Worm (Caenorhabditis elegans): ENCODE measurements around the gene ZK470.6.

ZK470.6 gene

ce11 chrX:4154784-4155183, 22.5 kb downstream of the ZK470.6 start:
- TF ChIP-seq ceh-19 (GFP tag; optimal IDR thresholded peaks at IDR 0.05) (no peak), ceh-22 (tag; optimal IDR thresholded peaks at IDR 0.05) (no peak), ceh-9 (tag; optimal IDR thresholded peaks at IDR 0.05) (no peak)

ce11 chrX:4153343-4153742, 24.0 kb downstream of the ZK470.6 start, which contains the start of gene nck-1:
nck-1 (minus strand) TSS chrX:4153443.
- no peak for TF ChIP-seq unc-3 (GFP tag; conservative IDR thresholded peaks at IDR 0.05)
- no peak for TF ChIP-seq unc-3 (tag; optimal IDR thresholded peaks at IDR 0.05)

DNA sequence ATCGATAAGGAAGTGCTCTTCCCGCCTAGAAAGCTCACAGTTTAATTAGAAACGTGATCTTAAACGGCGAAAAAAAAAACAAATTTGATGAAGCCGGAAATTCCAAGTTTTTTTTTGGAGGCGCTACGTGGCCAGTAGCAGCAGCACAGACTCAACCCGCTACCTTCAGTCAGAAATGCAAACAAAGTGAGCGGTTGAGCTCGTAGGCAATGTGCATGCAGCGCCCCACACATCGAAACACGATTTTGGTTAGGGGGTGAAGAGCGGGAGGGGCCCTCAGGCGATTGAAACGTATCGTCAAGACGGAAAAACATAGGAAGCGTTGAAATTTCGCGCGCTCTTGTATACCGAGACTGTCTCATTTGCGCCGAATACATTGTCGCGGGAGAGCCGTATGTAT, 26.1 kb downstream of the ZK470.6 start:
- TF ChIP-seq K09A11.1 (tag; optimal IDR thresholded peaks at IDR 0.05; ENCODE audit: insufficient read depth) (no peak), ceh-31 (tag; optimal IDR thresholded peaks at IDR 0.05) (peak; percentile 21)

DNA sequence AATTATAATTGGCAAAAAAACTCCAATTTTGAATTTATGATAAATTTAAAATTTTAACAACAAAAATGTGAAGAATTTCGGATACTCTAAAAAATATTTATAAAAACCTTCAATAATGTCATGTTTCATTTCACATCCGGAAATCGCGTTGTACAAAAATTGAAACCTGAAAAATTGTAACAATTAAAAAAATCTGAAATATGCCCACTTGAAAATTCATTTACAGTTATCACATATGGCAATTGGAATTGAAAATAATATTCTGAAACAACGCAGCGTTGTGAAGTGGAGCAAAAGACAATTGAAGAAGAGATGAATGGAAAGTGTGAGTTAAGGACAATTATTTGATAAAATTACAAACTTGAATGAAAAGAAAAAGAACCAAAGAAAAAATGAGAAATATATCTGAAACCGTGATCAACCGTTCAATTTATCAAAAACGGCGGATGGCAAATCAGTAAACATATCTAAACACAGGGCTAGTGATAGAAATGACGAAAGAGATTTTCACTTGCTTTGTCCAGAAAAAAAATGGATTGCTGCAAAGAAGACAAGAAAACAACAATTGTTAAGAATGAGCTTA, 28.8 kb downstream of the ZK470.6 start:
- no peak for TF ChIP-seq ceh-45 (GFP tag; IDR thresholded peaks at IDR 0.05)
- no peak for TF ChIP-seq hlh-13 (GFP tag; optimal IDR thresholded peaks at IDR 0.05)
- TF ChIP-seq Y22D7AL.16 (tag; optimal IDR thresholded peaks at IDR 0.05): no peak
- no peak for TF ChIP-seq ceh-34 (tag; optimal IDR thresholded peaks at IDR 0.05)
- no peak for TF ChIP-seq pha-4 (tag; optimal IDR thresholded peaks at IDR 0.05)
- TF ChIP-seq dmd-4 (tag; optimal IDR thresholded peaks at IDR 0.05; ENCODE audit: borderline replicate concordance): no peak
- TF ChIP-seq F13H6.1 (tag; optimal IDR thresholded peaks at IDR 0.05): no peak
- no peak for TF ChIP-seq che-1 (tag; optimal IDR thresholded peaks at IDR 0.05)
- no peak for TF ChIP-seq pros-1 (tag; optimal IDR thresholded peaks at IDR 0.05)
- no peak for TF ChIP-seq unc-55 (GFP tag; optimal IDR thresholded peaks at IDR 0.05)
- TF ChIP-seq madf-2 (tag; optimal IDR thresholded peaks at IDR 0.05): no peak
- no peak for TF ChIP-seq zip-5 (tag; optimal IDR thresholded peaks at IDR 0.05)
- no peak for TF ChIP-seq C08G9.2 (tag; optimal IDR thresholded peaks at IDR 0.05)

DNA sequence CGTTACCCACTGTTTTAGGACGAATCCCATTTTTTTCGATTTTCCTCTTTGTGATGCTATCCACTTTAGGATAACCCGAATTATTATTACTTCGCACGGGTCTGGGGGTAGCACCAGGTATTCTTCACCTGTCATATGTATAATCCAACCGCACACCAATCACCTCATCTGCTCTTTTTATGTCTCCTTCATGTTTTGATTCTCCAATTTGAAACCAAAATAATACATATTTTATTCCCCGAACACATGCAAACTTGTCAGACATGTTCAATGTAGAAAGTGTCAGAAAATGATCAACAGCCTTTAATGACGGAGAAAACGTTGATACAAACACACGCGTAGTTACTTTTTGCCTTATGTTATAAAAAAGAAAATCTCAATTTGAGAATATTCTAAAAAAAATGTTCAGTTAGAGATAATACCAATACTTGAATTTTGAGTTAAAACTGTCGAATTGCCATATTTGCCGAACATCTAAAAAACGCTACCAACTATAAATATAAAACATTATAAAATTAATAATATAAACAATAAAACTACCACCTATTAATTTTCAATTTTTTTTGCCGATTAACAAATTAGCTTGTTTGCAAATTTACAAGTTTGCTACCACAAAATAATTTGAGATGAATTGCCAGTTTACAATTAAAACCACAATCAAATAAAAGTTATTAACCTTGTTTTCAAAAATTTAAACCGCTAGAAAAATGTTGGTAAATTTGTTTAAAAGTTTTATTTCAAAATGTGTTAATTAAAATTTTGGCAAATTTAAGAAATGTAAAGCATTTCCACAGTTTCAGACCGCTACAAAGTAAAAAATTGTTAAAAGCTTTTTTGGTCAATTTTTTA, 29.5 kb downstream of the ZK470.6 start:
- no peak for TF ChIP-seq gmeb-2 (tag; optimal IDR thresholded peaks at IDR 0.05)
- TF ChIP-seq lim-6 (tag; optimal IDR thresholded peaks at IDR 0.05): no peak
- TF ChIP-seq ceh-24 (tag; optimal IDR thresholded peaks at IDR 0.05): no peak

- TF ChIP-seq ceh-18 (tag; optimal IDR thresholded peaks at IDR 0.05): no peak
- TF ChIP-seq ref-2 (tag; optimal IDR thresholded peaks at IDR 0.05): no peak
- TF ChIP-seq T23F11.4 (GFP tag; optimal IDR thresholded peaks at IDR 0.05): no peak
These were observed 30.3 kb downstream of the ZK470.6 start for ce11 chrX:4146798-4147543.

- TF ChIP-seq pqm-1 (tag; optimal IDR thresholded peaks at IDR 0.05) (no peak), K02D7.2 (tag; optimal IDR thresholded peaks at IDR 0.05) (no peak), C08G9.2 (tag; optimal IDR thresholded peaks at IDR 0.05) (no peak), pha-4 (tag; optimal IDR thresholded peaks at IDR 0.05) (no peak), lin-11 (tag; optimal IDR thresholded peaks at IDR 0.05) (no peak), fax-1 (tag; optimal IDR thresholded peaks at IDR 0.05) (no peak), ceh-14 (tag; optimal IDR thresholded peaks at IDR 0.05) (no peak), pros-1 (tag; optimal IDR thresholded peaks at IDR 0.05) (no peak), madf-2 (tag; optimal IDR thresholded peaks at IDR 0.05) (no peak), rnt-1 (tag; optimal IDR thresholded peaks at IDR 0.05) (no peak), dmd-4 (tag; optimal IDR thresholded peaks at IDR 0.05; ENCODE audit: borderline replicate concordance) (no peak)
These were observed 31.2 kb downstream of the ZK470.6 start for ce11 chrX:4146046-4146445.

All from whole organism, late embryonic.